Fruit fly (Drosophila melanogaster) whole organism, embryonic: ENCODE data around the gene Kaz-m1.

Experiments used
- Antp ChIP-seq: fragments of 200-800 bp; sonication (Bioruptor generic); optimal IDR thresholded peaks from 3 replicates; lab custom pipeline; 2016; ENCODE audit warnings: missing biosample characterization, missing genetic modification characterization
- Atf3 ChIP-seq: fragments of 200-800 bp; sonication (Bioruptor generic); optimal IDR thresholded peaks from 3 replicates; lab custom pipeline; 2016; ENCODE audit warnings: missing biosample characterization, missing genetic modification characterization
- BtbVII ChIP-seq: fragments of 200-800 bp; sonication (Bioruptor generic); optimal IDR thresholded peaks from 3 replicates; lab custom pipeline; 2017; ENCODE audit warnings: missing biosample characterization, mild to moderate bottlenecking, missing genetic modification characterization
- CG10274 ChIP-seq: fragments of 200-800 bp; sonication (Bioruptor generic); optimal IDR thresholded peaks from 3 replicates; lab custom pipeline; 2017; ENCODE audit warnings: missing biosample characterization, mild to moderate bottlenecking, missing genetic modification characterization
- CG10321 ChIP-seq: fragments of 200-800 bp; sonication (Bioruptor generic); IDR thresholded peaks from 2 replicates; pipeline ENCODE4 v1.3.6; 2022; ENCODE audit warnings: missing biosample characterization, missing genetic modification characterization
- CG10654 ChIP-seq: fragments of 200-800 bp; sonication (Bioruptor generic); optimal IDR thresholded peaks from 2 replicates; lab custom pipeline; 2016; ENCODE audit warnings: missing biosample characterization, missing genetic modification characterization
- CG11456 ChIP-seq: fragments of 200-800 bp; sonication (Bioruptor generic); IDR thresholded peaks from 3 replicates; pipeline ENCODE4 v1.3.6; 2022; ENCODE audit warnings: missing biosample characterization, missing genetic modification characterization
- CG11560 ChIP-seq: fragments of 200-800 bp; sonication (Bioruptor generic); IDR thresholded peaks from 3 replicates; pipeline ENCODE4 v1.3.6; 2022; ENCODE audit warnings: missing biosample characterization, missing genetic modification characterization
- CG12071 ChIP-seq: fragments of 200-800 bp; sonication (Bioruptor generic); optimal IDR thresholded peaks from 3 replicates; lab custom pipeline; 2018; ENCODE audit warnings: missing biosample characterization, mild to moderate bottlenecking, missing genetic modification characterization
- CG12299 ChIP-seq: fragments of 200-800 bp; sonication (Bioruptor generic); optimal IDR thresholded peaks from 2 replicates; lab custom pipeline; 2018; ENCODE audit warnings: missing biosample characterization, mild to moderate bottlenecking, missing genetic modification characterization
- CG12391 ChIP-seq: fragments of 200-800 bp; sonication (Bioruptor generic); optimal IDR thresholded peaks from 3 replicates; lab custom pipeline; 2018; ENCODE audit warnings: missing biosample characterization, mild to moderate bottlenecking, missing genetic modification characterization, moderate library complexity
- CG13287 ChIP-seq: fragments of 200-800 bp; sonication (Bioruptor generic); IDR thresholded peaks from 2 replicates; pipeline ENCODE4 v1.3.6; 2022; ENCODE audit warnings: missing biosample characterization, missing genetic modification characterization; ENCODE audit not compliant: partially characterized antibody
- CG14014 ChIP-seq: fragments of 200-800 bp; sonication (Bioruptor generic); IDR thresholded peaks from 2 replicates; pipeline ENCODE4 v1.3.6; 2022; ENCODE audit warnings: missing biosample characterization, missing genetic modification characterization
- CG15696 ChIP-seq: fragments of 200-800 bp; sonication (Bioruptor generic); optimal IDR thresholded peaks from 2 replicates; lab custom pipeline; 2019; ENCODE audit warnings: missing biosample characterization, mild to moderate bottlenecking, missing genetic modification characterization, moderate library complexity
- CG1832 ChIP-seq: fragments of 200-800 bp; sonication (Bioruptor generic); optimal IDR thresholded peaks from 2 replicates; lab custom pipeline; 2017; ENCODE audit warnings: missing biosample characterization, mild to moderate bottlenecking, missing genetic modification characterization, inconsistent platforms
- CG18764 ChIP-seq: fragments of 200-800 bp; sonication (Bioruptor generic); optimal IDR thresholded peaks from 3 replicates; lab custom pipeline; 2016; ENCODE audit warnings: missing biosample characterization, missing genetic modification characterization
- CG2120 ChIP-seq: fragments of 200-800 bp; sonication (Bioruptor generic); optimal IDR thresholded peaks from 3 replicates; lab custom pipeline; 2016; ENCODE audit warnings: missing biosample characterization, missing genetic modification characterization
- CG2199 ChIP-seq: fragments of 200-800 bp; sonication (Bioruptor generic); IDR thresholded peaks from 3 replicates; pipeline ENCODE4 v1.3.6; 2022; ENCODE audit warnings: missing biosample characterization, missing genetic modification characterization
- CG31365 ChIP-seq: fragments of 200-800 bp; sonication (Bioruptor generic); optimal IDR thresholded peaks from 2 replicates; lab custom pipeline; 2018; ENCODE audit warnings: missing biosample characterization, mild to moderate bottlenecking, missing genetic modification characterization
- CG3995 ChIP-seq: fragments of 200-800 bp; sonication (Bioruptor generic); optimal IDR thresholded peaks from 3 replicates; lab custom pipeline; 2016; ENCODE audit warnings: missing biosample characterization, missing genetic modification characterization
- CG6175 ChIP-seq: fragments of 200-800 bp; sonication (Bioruptor generic); IDR thresholded peaks from 3 replicates; pipeline ENCODE4 v1.3.6; 2022; ENCODE audit warnings: missing biosample characterization, missing genetic modification characterization
- CG8478 ChIP-seq: fragments of >200 bp; optimal IDR thresholded peaks from 2 replicates; lab custom pipeline; 2018
- CG9797 ChIP-seq: fragments of 200-800 bp; sonication (Bioruptor generic); optimal IDR thresholded peaks from 3 replicates; lab custom pipeline; 2018; ENCODE audit warnings: missing biosample characterization, mild to moderate bottlenecking, missing genetic modification characterization
- CG9876 ChIP-seq: fragments of 200-800 bp; sonication (Bioruptor generic); optimal IDR thresholded peaks from 2 replicates; lab custom pipeline; 2016; ENCODE audit warnings: missing biosample characterization, missing genetic modification characterization
- CkIIα-i1 ChIP-seq: fragments of 200-800 bp; sonication (Bioruptor generic); IDR thresholded peaks from 2 replicates; pipeline ENCODE4 v1.3.6; 2022; ENCODE audit warnings: missing biosample characterization, missing genetic modification characterization
- D19A ChIP-seq: fragments of 200-800 bp; optimal IDR thresholded peaks from 3 replicates; lab custom pipeline; 2019; ENCODE audit warnings: missing biosample characterization, mild to moderate bottlenecking, missing genetic modification characterization, moderate library complexity
- D19B ChIP-seq: fragments of 200-800 bp; sonication (Bioruptor generic); optimal IDR thresholded peaks from 2 replicates; lab custom pipeline; 2017; ENCODE audit warnings: missing biosample characterization, mild to moderate bottlenecking, missing genetic modification characterization
- Doc2 ChIP-seq: fragments of 200-800 bp; sonication (Bioruptor generic); IDR thresholded peaks from 2 replicates; pipeline ENCODE4 v1.3.6; 2022; ENCODE audit warnings: missing biosample characterization, missing genetic modification characterization
- Dref ChIP-seq: fragments of 200-800 bp; sonication (Bioruptor generic); IDR thresholded peaks from 2 replicates; pipeline ENCODE4 v1.3.6; 2022; ENCODE audit warnings: missing biosample characterization, missing genetic modification characterization
- HHEX ChIP-seq: fragments of 200-800 bp; sonication (Bioruptor generic); optimal IDR thresholded peaks from 3 replicates; lab custom pipeline; 2017; ENCODE audit warnings: missing biosample characterization, mild to moderate bottlenecking, missing genetic modification characterization, missing genetic modification reagents
- HLH3B ChIP-seq: fragments of 200-800 bp; sonication (Bioruptor generic); IDR thresholded peaks from 2 replicates; pipeline ENCODE4 v1.3.6; 2022; ENCODE audit warnings: missing biosample characterization, missing genetic modification characterization
- Lhr ChIP-seq: fragments of 200-800 bp; sonication (Bioruptor generic); optimal IDR thresholded peaks from 3 replicates; lab custom pipeline; 2017; ENCODE audit warnings: mild to moderate bottlenecking, missing biosample characterization, missing genetic modification reagents, missing genetic modification characterization
- Ravus ChIP-seq: fragments of 200-800 bp; sonication (Bioruptor generic); IDR thresholded peaks from 2 replicates; pipeline ENCODE4 v1.3.6; 2022; ENCODE audit warnings: missing biosample characterization, missing genetic modification characterization
- Ssrp ChIP-seq: fragments of 200-800 bp; sonication (Bioruptor generic); optimal IDR thresholded peaks from 2 replicates; lab custom pipeline; 2018; ENCODE audit warnings: missing biosample characterization, mild to moderate bottlenecking, missing genetic modification characterization, moderate library complexity
- chn ChIP-seq: fragments of 200-800 bp; sonication (Bioruptor generic); optimal IDR thresholded peaks from 2 replicates; lab custom pipeline; 2016; ENCODE audit warnings: missing biosample characterization, missing genetic modification characterization
- croc ChIP-seq: fragments of 200-800 bp; sonication (Bioruptor generic); conservative IDR thresholded peaks from 3 replicates; pipeline ENCODE4 v1.3.6; 2022; ENCODE audit warnings: missing biosample characterization, missing genetic modification characterization
- esg ChIP-seq: fragments of 200-800 bp; sonication (Bioruptor generic); conservative IDR thresholded peaks from 2 replicates; pipeline ENCODE4 v1.3.6; 2022; ENCODE audit warnings: missing biosample characterization, missing genetic modification characterization
- fd64A ChIP-seq: fragments of 200-800 bp; sonication (Bioruptor generic); optimal IDR thresholded peaks from 3 replicates; lab custom pipeline; 2018; ENCODE audit warnings: missing biosample characterization, mild to moderate bottlenecking, missing genetic modification characterization
- fd96Cb ChIP-seq: fragments of 200-800 bp; sonication (Bioruptor generic); optimal IDR thresholded peaks from 2 replicates; lab custom pipeline; 2018; ENCODE audit warnings: missing biosample characterization, mild to moderate bottlenecking, missing genetic modification characterization, moderate library complexity
- gsb ChIP-seq: fragments of 200-800 bp; sonication (Bioruptor generic); IDR thresholded peaks from 2 replicates; pipeline ENCODE4 v1.3.6; 2022; ENCODE audit warnings: missing biosample characterization, missing genetic modification characterization
- lab ChIP-seq: fragments of 200-800 bp; sonication (Bioruptor generic); optimal IDR thresholded peaks from 3 replicates; lab custom pipeline; 2017; ENCODE audit warnings: missing biosample characterization, missing genetic modification characterization, mild to moderate bottlenecking, moderate library complexity, missing genetic modification reagents
- mam ChIP-seq: fragments of 200-800 bp; sonication (Bioruptor generic); optimal IDR thresholded peaks from 3 replicates; lab custom pipeline; 2016; ENCODE audit warnings: missing biosample characterization, missing genetic modification characterization
- odd ChIP-seq: fragments of 200-800 bp; sonication (Bioruptor generic); optimal IDR thresholded peaks from 2 replicates; lab custom pipeline; 2017; ENCODE audit warnings: missing biosample characterization, mild to moderate bottlenecking, missing genetic modification characterization
- onecut ChIP-seq: fragments of 200-800 bp; sonication (Bioruptor generic); IDR thresholded peaks from 2 replicates; pipeline ENCODE4 v1.3.6; 2022; ENCODE audit warnings: missing biosample characterization, missing genetic modification characterization
- prd ChIP-seq, 3 experiments: fragments of >200 bp in 2 of 3; fragments of 200-800 bp in 1 of 3; sonication (Bioruptor generic) in 1 of 3; optimal IDR thresholded peaks in 2 of 3; IDR thresholded peaks in 1 of 3; 2 replicates in 2 of 3; 3 replicates in 1 of 3; pipeline versions ENCODE4 v1.3.6 to Lab custom; 2017 to 2022; ENCODE audit warnings: missing biosample characterization in 1 of 3, missing genetic modification characterization in 1 of 3
- pum ChIP-seq: fragments of 200-800 bp; sonication (Bioruptor generic); optimal IDR thresholded peaks from 2 replicates; lab custom pipeline; 2016; ENCODE audit warnings: missing biosample characterization, missing genetic modification characterization
- ro ChIP-seq: fragments of 200-800 bp; sonication (Bioruptor generic); IDR thresholded peaks from 2 replicates; pipeline ENCODE4 v1.3.6; 2022; ENCODE audit warnings: missing biosample characterization, missing genetic modification characterization
- slou ChIP-seq: fragments of 200-800 bp; sonication (Bioruptor generic); optimal IDR thresholded peaks from 3 replicates; lab custom pipeline; 2016; ENCODE audit warnings: missing biosample characterization, missing genetic modification characterization
- toy ChIP-seq: fragments of 200-800 bp; sonication (Bioruptor generic); IDR thresholded peaks from 2 replicates; pipeline ENCODE4 v1.3.6; 2022; ENCODE audit warnings: missing biosample characterization, missing genetic modification characterization
- trem ChIP-seq: fragments of 200-800 bp; optimal IDR thresholded peaks from 3 replicates; lab custom pipeline; 2019; ENCODE audit warnings: missing biosample characterization, mild to moderate bottlenecking, missing genetic modification characterization, moderate library complexity
- zf30C ChIP-seq: fragments of 200-800 bp; sonication (Bioruptor generic); optimal IDR thresholded peaks from 3 replicates; lab custom pipeline; 2018; ENCODE audit warnings: missing biosample characterization, mild to moderate bottlenecking, missing genetic modification characterization

Gene Kaz-m1

dm6 chr3R:25997068-25997714, 17.3 kb upstream of the Kaz-m1 start (continued):
- TF ChIP-seq D19B (GFP tag; lab: Kevin White, UChicago) (no peak), CG2199 (GFP tag; lab: Robert Waterston, UW) (0 out of 3 replicates have a peak, but pooled peaks have one; percentile 12), CG9797 (GFP tag; lab: Kevin White, UChicago) (no peak), Ssrp (tag; lab: Kevin White, UChicago) (peak; percentile 95), fd96Cb (tag; lab: Kevin White, UChicago) (peak; percentile 82), zf30C (GFP tag; lab: Kevin White, UChicago) (peak; percentile 97), Dref (GFP tag; lab: Robert Waterston, UW) (no peak), CG10654 (GFP tag; lab: Kevin White, UChicago) (peak; percentile 55), CG12071 (no peak), pum (GFP tag; lab: Kevin White, UChicago) (no peak), chn (peak; percentile 28), mam (GFP tag; lab: Kevin White, UChicago) (no peak), croc (GFP tag; lab: Robert Waterston, UW) (peak; percentile 90), trem (tag; lab: Kevin White, UChicago) (peak; percentile 95), Ravus (GFP tag; lab: Robert Waterston, UW) (no peak), CG3995 (GFP tag; lab: Kevin White, UChicago) (no peak), CG18764 (peak; percentile 54), odd (GFP tag; lab: Kevin White, UChicago) (peak; percentile 79), CG11560 (tag; lab: Robert Waterston, UW) (no peak), CG2120 (no peak), Lhr (GFP tag; lab: Kevin White, UChicago) (peak; percentile 57), CG8478 (no peak), CG6175 (GFP tag; lab: Robert Waterston, UW) (no peak), CG9876 (GFP tag; lab: Kevin White, UChicago) (no peak), CG31365 (tag; lab: Kevin White, UChicago) (no peak), Atf3 (peak; percentile 50), D19A (peak; percentile 92), prd (optimal IDR thresholded peaks at IDR 0.05; lab: Kevin White, UChicago) (no peak), prd (GFP tag; IDR thresholded peaks at IDR 0.05; lab: Robert Waterston, UW) (peak; percentile 85), Antp (GFP tag; lab: Kevin White, UChicago) (no peak), slou (peak; percentile 37), CG14014 (GFP tag; lab: Robert Waterston, UW) (no peak), ro (no peak; the same call in 1 of the 2 replicates), CG11456 (GFP tag; lab: Robert Waterston, UW) (no peak), esg (peak; percentile 30; the same call in 1 of the 2 replicates), gsb (no peak), CG12391 (tag; lab: Kevin White, UChicago) (peak; percentile 94), BtbVII (no peak), toy (GFP tag; lab: Robert Waterston, UW) (no peak), HLH3B (no peak), lab (GFP tag; lab: Kevin White, UChicago) (peak; percentile 3), fd64A (GFP tag; lab: Kevin White, UChicago) (no peak), CG12299 (peak; percentile 6), CG13287 (GFP tag; lab: Robert Waterston, UW) (no peak), CkIIα-i1 (no peak), onecut (GFP tag; lab: Robert Waterston, UW) (peak; percentile 65; the same call in 1 of the 2 replicates), CG15696 (tag; lab: Kevin White, UChicago) (peak; percentile 99), Doc2 (GFP tag; lab: Robert Waterston, UW) (no peak), CG10274 (no peak), CG10321 (GFP tag; lab: Robert Waterston, UW) (no peak), HHEX (peak; percentile 49), CG1832 (GFP tag; lab: Kevin White, UChicago) (no peak)
